Worm (Caenorhabditis elegans): ENCODE measurements around the gene alp-1.

ce11 chrIV:8826606-8827000 is 25.7 kb upstream of the alp-1 start:
- TF ChIP-seq med-1 (GFP tag; optimal IDR thresholded peaks at IDR 0.05; ENCODE audit: insufficient read depth) = no peak
- no peak for TF ChIP-seq flt-1 (GFP tag; IDR thresholded peaks at IDR 0.05)
- no peak for TF ChIP-seq klf-2 (GFP tag; conservative IDR thresholded peaks at IDR 0.05)
- no peak for TF ChIP-seq ztf-23 (GFP tag; IDR thresholded peaks at IDR 0.05)
- TF ChIP-seq ztf-29 (GFP tag; IDR thresholded peaks at IDR 0.05) = no peak
- peak; percentile 80 for TF ChIP-seq T22C8.4 (GFP tag; IDR thresholded peaks at IDR 0.05)
- TF ChIP-seq cog-1 (tag; optimal IDR thresholded peaks at IDR 0.05) = no peak
- TF ChIP-seq ref-1 (GFP tag; conservative IDR thresholded peaks at IDR 0.05) = no peak
- no peak for TF ChIP-seq tab-1 (GFP tag; IDR thresholded peaks at IDR 0.05)

Measured in whole organism, midembryonic.